Worm (Caenorhabditis elegans) whole organism, young adult: ENCODE results near the gene nep-16.

Source experiments
- C06A6.2 ChIP-seq: fragments of 200-800 bp; sonication (Bioruptor generic); conservative IDR thresholded peaks from 2 replicates; pipeline ENCODE4 v1.3.6; 2022; ENCODE audit warnings: missing genetic modification characterization, missing compliant biosample characterization
- F10E7.11 ChIP-seq: sonication (generic microtip); optimal IDR thresholded peaks from 2 replicates; lab custom pipeline; 2017; ENCODE audit warnings: mild to moderate bottlenecking, missing genetic modification characterization, moderate library complexity, missing compliant biosample characterization
- F37B4.10 ChIP-seq: fragments of 200-800 bp; sonication (Bioruptor generic); IDR thresholded peaks from 2 replicates; pipeline ENCODE4 v1.3.6; 2022; ENCODE audit warnings: missing genetic modification characterization, missing compliant biosample characterization
- F49E8.2 ChIP-seq: sonication (generic microtip); optimal IDR thresholded peaks from 3 replicates; lab custom pipeline; 2017; ENCODE audit warnings: missing genetic modification characterization, mild to moderate bottlenecking, missing compliant biosample characterization, antibody characterized with exemption, moderate library complexity; ENCODE audit not compliant: insufficient read depth
- F55B11.4 ChIP-seq: sonication (generic microtip); optimal IDR thresholded peaks from 2 replicates; lab custom pipeline; 2016; ENCODE audit warnings: missing compliant biosample characterization, missing genetic modification characterization, borderline replicate concordance; ENCODE audit not compliant: insufficient read depth
- K12H6.12 ChIP-seq: fragments of 200-800 bp; sonication (Bioruptor generic); optimal IDR thresholded peaks from 2 replicates; lab custom pipeline; 2018; ENCODE audit warnings: mild to moderate bottlenecking, missing genetic modification characterization, missing compliant biosample characterization
- T07F8.4 ChIP-seq: sonication (generic microtip); optimal IDR thresholded peaks from 2 replicates; lab custom pipeline; 2016; ENCODE audit warnings: mild to moderate bottlenecking, missing genetic modification characterization, moderate library complexity, missing compliant biosample characterization
- akir-1 ChIP-seq: fragments of 200-800 bp; sonication (Bioruptor generic); optimal IDR thresholded peaks from 2 replicates; lab custom pipeline; 2018; ENCODE audit warnings: mild to moderate bottlenecking, missing genetic modification characterization, moderate library complexity, missing compliant biosample characterization
- atf-7 ChIP-seq: sonication (generic microtip); optimal IDR thresholded peaks from 2 replicates; lab custom pipeline; 2017; ENCODE audit warnings: mild to moderate bottlenecking, missing genetic modification characterization, missing compliant biosample characterization
- attf-3 ChIP-seq: fragments of 200-800 bp; sonication (Bioruptor generic); conservative IDR thresholded peaks from 2 replicates; pipeline ENCODE4 v1.3.6; 2022; ENCODE audit warnings: missing genetic modification reagents, missing genetic modification characterization, missing compliant biosample characterization
- attf-6 ChIP-seq: fragments of 200-800 bp; sonication (Bioruptor generic); IDR thresholded peaks from 2 replicates; pipeline ENCODE4 v1.3.6; 2022; ENCODE audit warnings: missing genetic modification reagents, missing genetic modification characterization, missing compliant biosample characterization
- bed-2 ChIP-seq: fragments of 200-800 bp; sonication (Bioruptor generic); IDR thresholded peaks from 2 replicates; pipeline ENCODE4 v1.3.6; 2022; ENCODE audit warnings: missing genetic modification reagents, missing genetic modification characterization, missing compliant biosample characterization
- ceh-79 ChIP-seq: sonication (generic microtip); optimal IDR thresholded peaks from 2 replicates; lab custom pipeline; 2017; ENCODE audit warnings: mild to moderate bottlenecking, missing genetic modification characterization, missing compliant biosample characterization
- chd-7 ChIP-seq: sonication (generic microtip); optimal IDR thresholded peaks from 2 replicates; lab custom pipeline; 2016; ENCODE audit warnings: mild to moderate bottlenecking, missing genetic modification characterization, moderate library complexity, missing compliant biosample characterization
- dpl-1 ChIP-seq: fragments of 150-350 bp; optimal IDR thresholded peaks from 2 replicates; lab custom pipeline; 2014; ENCODE audit warnings: missing biosample characterization, missing genetic modification reagents, missing genetic modification characterization
- egl-44 ChIP-seq: fragments of 200-800 bp; sonication (Bioruptor generic); IDR thresholded peaks from 2 replicates; pipeline ENCODE4 v1.3.6; 2022; ENCODE audit warnings: missing genetic modification reagents, missing genetic modification characterization, missing compliant biosample characterization
- ets-4 ChIP-seq: fragments of 200-800 bp; sonication (Bioruptor generic); optimal IDR thresholded peaks from 2 replicates; lab custom pipeline; 2018; ENCODE audit warnings: mild to moderate bottlenecking, missing genetic modification characterization, missing compliant biosample characterization
- hmg-20 ChIP-seq: fragments of 200-800 bp; sonication (Bioruptor generic); IDR thresholded peaks from 2 replicates; pipeline ENCODE4 v1.3.6; 2022; ENCODE audit warnings: missing genetic modification reagents, missing genetic modification characterization, missing compliant biosample characterization
- hrde-1 ChIP-seq: sonication (generic microtip); optimal IDR thresholded peaks from 2 replicates; lab custom pipeline; 2016; ENCODE audit warnings: missing genetic modification characterization, mild to moderate bottlenecking, missing compliant biosample characterization, moderate library complexity, missing genotype, missing genetic modification reagents, borderline replicate concordance
- hsf-1 ChIP-seq: fragments of 200-800 bp; sonication (Bioruptor generic); IDR thresholded peaks from 2 replicates; pipeline ENCODE4 v1.3.6; 2022; ENCODE audit warnings: missing genetic modification reagents, missing genetic modification characterization, missing compliant biosample characterization
- lag-1 ChIP-seq: fragments of 200-800 bp; sonication (Bioruptor generic); IDR thresholded peaks from 2 replicates; pipeline ENCODE4 v1.3.6; 2022; ENCODE audit warnings: missing genetic modification reagents, missing genetic modification characterization, missing compliant biosample characterization
- lin-54 ChIP-seq: fragments of 200-800 bp; sonication (Bioruptor generic); optimal IDR thresholded peaks from 2 replicates; lab custom pipeline; 2018; ENCODE audit warnings: mild to moderate bottlenecking, missing genetic modification characterization, missing compliant biosample characterization
- madf-3 ChIP-seq: fragments of 200-800 bp; sonication (Bioruptor generic); IDR thresholded peaks from 2 replicates; pipeline ENCODE4 v1.3.6; 2022; ENCODE audit warnings: missing genetic modification reagents, missing genetic modification characterization, missing compliant biosample characterization
- mcd-1 ChIP-seq: fragments of 200-800 bp; sonication (Bioruptor generic); IDR thresholded peaks from 2 replicates; pipeline ENCODE4 v1.3.6; 2022; ENCODE audit warnings: missing genetic modification reagents, missing genetic modification characterization, missing compliant biosample characterization
- mxl-1 ChIP-seq: sonication (generic microtip); optimal IDR thresholded peaks from 2 replicates; lab custom pipeline; 2016; ENCODE audit warnings: missing genetic modification characterization, missing compliant biosample characterization
- nhr-120 ChIP-seq: fragments of 200-800 bp; sonication (Bioruptor generic); IDR thresholded peaks from 2 replicates; pipeline ENCODE4 v1.3.6; 2022; ENCODE audit warnings: missing genetic modification characterization, missing compliant biosample characterization
- nhr-27 ChIP-seq: fragments of 200-800 bp; sonication (Bioruptor generic); optimal IDR thresholded peaks from 2 replicates; lab custom pipeline; 2018; ENCODE audit warnings: mild to moderate bottlenecking, missing genetic modification characterization, moderate library complexity, missing compliant biosample characterization
- pbrm-1 ChIP-seq: fragments of 200-800 bp; sonication (Bioruptor generic); IDR thresholded peaks from 2 replicates; pipeline ENCODE4 v1.3.6; 2022; ENCODE audit warnings: missing genetic modification reagents, missing genetic modification characterization, missing compliant biosample characterization
- pha-4 ChIP-seq: fragments of 150-350 bp; sonication (generic microtip); optimal IDR thresholded peaks from 2 replicates; lab custom pipeline; 2014; ENCODE audit warnings: missing biosample characterization, missing genetic modification reagents, missing genetic modification characterization
- rpc-1 ChIP-seq, 2 experiments: fragments of 150-350 bp in 1 of 2; sonication (generic microtip) in 1 of 2; optimal IDR thresholded peaks; 2 replicates each; lab custom pipeline; 2014 to 2018; ENCODE audit warnings: missing biosample characterization in 1 of 2, missing genetic modification characterization in 1 of 2, missing genetic modification reagents in 1 of 2, missing genotype in 1 of 2
- snpc-1.3 ChIP-seq: sonication (generic microtip); optimal IDR thresholded peaks from 2 replicates; lab custom pipeline; 2017; ENCODE audit warnings: missing genetic modification characterization, mild to moderate bottlenecking, missing compliant biosample characterization, antibody characterized with exemption, moderate library complexity, missing genotype, missing genetic modification reagents; ENCODE audit not compliant: insufficient read depth
- tlf-1 ChIP-seq: fragments of 200-800 bp; sonication (Bioruptor generic); optimal IDR thresholded peaks from 2 replicates; lab custom pipeline; 2018; ENCODE audit warnings: mild to moderate bottlenecking, missing genetic modification characterization, missing compliant biosample characterization
- ztf-25 ChIP-seq: fragments of 200-800 bp; sonication (Bioruptor generic); IDR thresholded peaks from 2 replicates; pipeline ENCODE4 v1.3.6; 2022; ENCODE audit warnings: missing genetic modification reagents, missing genetic modification characterization, missing compliant biosample characterization
- ztf-26 ChIP-seq: sonication (generic microtip); optimal IDR thresholded peaks from 2 replicates; lab custom pipeline; 2017; ENCODE audit warnings: missing genetic modification characterization, missing compliant biosample characterization

nep-16 gene

DNA sequence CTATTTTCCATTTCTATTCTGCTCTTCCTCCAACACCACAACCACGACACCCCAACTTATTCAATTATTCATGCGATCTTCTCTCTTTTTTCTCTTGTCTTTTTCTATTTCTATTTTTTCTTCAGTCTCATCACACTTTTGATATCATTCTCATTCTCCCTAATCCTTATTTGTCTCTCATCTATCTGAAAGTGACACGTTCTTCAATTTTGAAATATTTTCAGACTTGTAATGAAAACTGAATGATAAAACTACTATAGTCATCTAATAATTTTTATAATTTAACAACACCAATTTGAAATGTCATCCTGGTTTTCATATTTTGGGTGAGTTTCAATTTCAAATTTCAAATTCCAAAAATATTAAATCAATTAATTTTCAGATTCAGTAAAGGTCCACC, 53.0 kb downstream of the nep-16 start, which contains the start of gene cla-1:
Gene cla-1 (plus strand): TSS at position 301 of the 400 bp plus-strand sequence.
- TF ChIP-seq bed-2 (GFP tag; lab: Robert Waterston, UW) (no peak), lin-54 (GFP tag; lab: Kevin White, UChicago) (no peak), snpc-1.3 (tag; lab: Kevin White, UChicago) (no peak), hsf-1 (GFP tag; lab: Robert Waterston, UW) (no peak), T07F8.4 (no peak), F55B11.4 (tag; lab: Kevin White, UChicago) (no peak), egl-44 (GFP tag; lab: Robert Waterston, UW) (no peak), F49E8.2 (tag; lab: Kevin White, UChicago) (no peak), nhr-120 (GFP tag; lab: Robert Waterston, UW) (no peak), F37B4.10 (no peak), akir-1 (GFP tag; lab: Kevin White, UChicago) (no peak), attf-6 (no peak), mxl-1 (tag; lab: Kevin White, UChicago) (no peak), ceh-79 (tag; lab: Kevin White, UChicago) (no peak), dpl-1 (GFP tag; lab: Kevin White, UChicago) (no peak), rpc-1 (optimal IDR thresholded peaks at IDR 0.05; lab: Kevin White, UChicago) (no peak), rpc-1 (tag; optimal IDR thresholded peaks at IDR 0.05; lab: Kevin White, UChicago) (no peak), nhr-27 (tag; lab: Kevin White, UChicago) (no peak), lag-1 (GFP tag; lab: Robert Waterston, UW) (no peak)

DNA sequence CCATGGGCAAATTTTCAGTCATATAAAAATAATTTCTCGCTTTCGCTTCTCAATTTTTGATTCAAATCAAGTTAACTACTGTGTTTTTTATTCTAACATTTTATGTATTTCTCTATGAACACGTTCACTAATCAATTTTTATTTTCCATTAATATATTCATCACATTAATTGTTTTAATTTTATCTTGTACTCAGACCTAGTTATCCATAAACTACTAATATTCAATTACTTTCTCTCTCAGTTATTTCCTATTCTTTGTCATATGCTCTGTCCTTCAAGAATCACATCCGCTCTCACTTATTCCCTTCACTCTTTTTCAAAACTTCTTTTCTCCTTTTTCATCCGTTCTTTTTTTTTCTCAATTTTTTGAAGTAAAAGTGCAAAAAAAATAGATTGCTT, 54.7 kb downstream of the nep-16 start:
- TF ChIP-seq ztf-25 (GFP tag; lab: Robert Waterston, UW) (no peak), chd-7 (tag; lab: Kevin White, UChicago) (no peak), madf-3 (GFP tag; lab: Robert Waterston, UW) (no peak), atf-7 (no peak), ztf-26 (tag; lab: Kevin White, UChicago) (no peak), tlf-1 (GFP tag; lab: Kevin White, UChicago) (no peak), hrde-1 (tag; lab: Kevin White, UChicago) (no peak), attf-3 (no peak), rpc-1 (optimal IDR thresholded peaks at IDR 0.05; lab: Kevin White, UChicago) (no peak), rpc-1 (tag; optimal IDR thresholded peaks at IDR 0.05; lab: Kevin White, UChicago) (no peak), mcd-1 (GFP tag; lab: Robert Waterston, UW) (no peak), pbrm-1 (GFP tag; lab: Robert Waterston, UW) (no peak), hmg-20 (GFP tag; lab: Robert Waterston, UW) (no peak), C06A6.2 (GFP tag; lab: Robert Waterston, UW) (no peak), pha-4 (no peak), F55B11.4 (tag; lab: Kevin White, UChicago) (no peak), ets-4 (GFP tag; lab: Kevin White, UChicago) (no peak), K12H6.12 (tag; lab: Kevin White, UChicago) (no peak), F10E7.11 (tag; lab: Kevin White, UChicago) (no peak)
